Worm (Caenorhabditis elegans) whole organism, L2 larva: ENCODE results near the gene hmg-1.1.

Experiments used
- elt-1 ChIP-seq: fragments of 150-350 bp; optimal IDR thresholded peaks from 2 replicates; lab custom pipeline; 2014; ENCODE audit warnings: missing biosample characterization, missing genetic modification characterization
- lin-11 ChIP-seq: fragments of 150-350 bp; sonication (generic microtip); optimal IDR thresholded peaks from 2 replicates; lab custom pipeline; 2014; ENCODE audit warnings: missing biosample characterization, missing genetic modification characterization, inconsistent platforms, mixed read lengths
- nhr-10 ChIP-seq: sonication (generic microtip); optimal IDR thresholded peaks from 2 replicates; lab custom pipeline; 2017; ENCODE audit warnings: missing biosample characterization, missing genetic modification characterization
- nhr-237 ChIP-seq: fragments of 150-350 bp; optimal IDR thresholded peaks from 2 replicates; lab custom pipeline; 2014; ENCODE audit warnings: missing biosample characterization, missing genetic modification characterization
- nhr-25 ChIP-seq: fragments of 150-350 bp; sonication (generic microtip); optimal IDR thresholded peaks from 3 replicates; lab custom pipeline; 2014; ENCODE audit warnings: missing biosample characterization, missing genetic modification characterization
- nhr-77 ChIP-seq: fragments of 150-350 bp; optimal IDR thresholded peaks from 2 replicates; lab custom pipeline; 2014; ENCODE audit warnings: missing biosample characterization, missing genetic modification characterization
- unc-39 ChIP-seq: fragments of 150-350 bp; optimal IDR thresholded peaks from 2 replicates; lab custom pipeline; 2014; ENCODE audit warnings: missing biosample characterization, missing genetic modification characterization

ce11 chrII:14299254-14299759, 48.8 kb downstream of the hmg-1.1 start:
- no peak for TF ChIP-seq unc-39 (tag; lab: Kevin White, UChicago)
- no peak for TF ChIP-seq nhr-237
- TF ChIP-seq nhr-77, result no peak
- TF ChIP-seq nhr-10 (tag; lab: Kevin White, UChicago), result no peak
- no peak for TF ChIP-seq nhr-25 (tag; lab: Kevin White, UChicago)
- TF ChIP-seq lin-11 (tag; lab: Kevin White, UChicago), result no peak
- TF ChIP-seq elt-1, result no peak
